Worm (Caenorhabditis elegans) whole organism, young adult: ENCODE data around the gene srd-8.

Experiments
- F57A8.1 ChIP-seq: fragments of 200-800 bp; sonication (Bioruptor generic); optimal IDR thresholded peaks from 2 replicates; lab custom pipeline; 2018; ENCODE audit warnings: mild to moderate bottlenecking, missing genetic modification characterization, moderate library complexity, missing compliant biosample characterization
- lsy-27 ChIP-seq: sonication (generic microtip); optimal IDR thresholded peaks from 2 replicates; lab custom pipeline; 2017; ENCODE audit warnings: missing genetic modification characterization, mild to moderate bottlenecking, missing compliant biosample characterization, antibody characterized with exemption, missing genotype, borderline replicate concordance; ENCODE audit not compliant: insufficient read depth
- nfya-2 ChIP-seq: fragments of 200-800 bp; sonication (Bioruptor generic); IDR thresholded peaks from 2 replicates; pipeline ENCODE4 v1.3.6; 2022; ENCODE audit warnings: missing genetic modification reagents, missing genetic modification characterization, missing compliant biosample characterization
- rec-8 ChIP-seq, 2 experiments: sonication (generic microtip); optimal IDR thresholded peaks; 2 replicates each; lab custom pipeline; 2016; ENCODE audit warnings: mild to moderate bottlenecking in 2 of 2, missing genetic modification characterization in 2 of 2, missing genetic modification reagents in 2 of 2, missing genotype in 2 of 2, missing biosample characterization in 1 of 2, missing compliant biosample characterization in 1 of 2, moderate library complexity in 1 of 2
- xnd-1 ChIP-seq: sonication (generic microtip); optimal IDR thresholded peaks from 2 replicates; lab custom pipeline; 2016; ENCODE audit warnings: missing genotype, missing genetic modification reagents, missing genetic modification characterization, missing compliant biosample characterization
- zfh-2 ChIP-seq: fragments of 200-800 bp; sonication (Bioruptor generic); conservative IDR thresholded peaks from 2 replicates; pipeline ENCODE4 v1.3.6; 2022; ENCODE audit warnings: missing genetic modification reagents, missing genetic modification characterization, missing compliant biosample characterization

DNA sequence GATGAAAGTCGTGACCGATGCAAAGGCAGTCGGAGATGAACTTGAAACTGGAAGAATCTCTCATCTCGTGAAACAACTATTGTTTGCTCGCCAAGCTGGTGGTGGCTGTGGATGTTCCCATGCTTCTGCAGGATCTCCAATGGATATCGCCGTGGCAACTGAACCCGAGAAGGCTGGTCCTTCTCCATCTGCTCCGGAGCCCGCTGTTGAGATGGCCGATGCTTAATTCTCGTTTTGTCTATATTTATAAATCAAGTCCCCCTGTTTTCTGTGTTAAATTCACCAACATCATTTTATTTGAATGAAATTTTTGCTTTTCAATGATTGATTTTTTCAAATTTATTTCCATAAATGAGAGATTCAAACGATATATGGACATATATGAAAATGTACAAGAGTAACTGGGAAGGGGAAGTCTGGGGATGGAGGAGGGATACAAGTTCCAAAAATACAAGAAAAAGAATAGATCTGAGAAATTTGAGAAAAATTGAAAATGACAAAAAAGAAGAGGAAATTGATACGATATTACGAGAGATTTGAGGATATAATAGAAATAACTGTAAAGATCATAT, 5.4 kb upstream of the srd-8 start:
- TF ChIP-seq nfya-2 (GFP tag; lab: Robert Waterston, UW): no peak
- no peak for TF ChIP-seq xnd-1 (tag; lab: Kevin White, UChicago)
- TF ChIP-seq F57A8.1 (GFP tag; lab: Kevin White, UChicago): no peak
- no peak for TF ChIP-seq lsy-27
- no peak for TF ChIP-seq zfh-2 (GFP tag; lab: Robert Waterston, UW)
- TF ChIP-seq rec-8 (tag; optimal IDR thresholded peaks at IDR 0.05; lab: Kevin White, UChicago): no peak
